Fruit fly (Drosophila melanogaster) ovary, adult (tissue): ENCODE results near the gene CG7551.

ENCODE experiments used
- CG17801 ChIP-seq: fragments of 200-800 bp; optimal IDR thresholded peaks from 2 replicates; lab custom pipeline; 2019; ENCODE audit warnings: missing biosample characterization, mild to moderate bottlenecking, missing genetic modification characterization, moderate library complexity; ENCODE audit not compliant: partially characterized antibody

CG7551 gene

DNA sequence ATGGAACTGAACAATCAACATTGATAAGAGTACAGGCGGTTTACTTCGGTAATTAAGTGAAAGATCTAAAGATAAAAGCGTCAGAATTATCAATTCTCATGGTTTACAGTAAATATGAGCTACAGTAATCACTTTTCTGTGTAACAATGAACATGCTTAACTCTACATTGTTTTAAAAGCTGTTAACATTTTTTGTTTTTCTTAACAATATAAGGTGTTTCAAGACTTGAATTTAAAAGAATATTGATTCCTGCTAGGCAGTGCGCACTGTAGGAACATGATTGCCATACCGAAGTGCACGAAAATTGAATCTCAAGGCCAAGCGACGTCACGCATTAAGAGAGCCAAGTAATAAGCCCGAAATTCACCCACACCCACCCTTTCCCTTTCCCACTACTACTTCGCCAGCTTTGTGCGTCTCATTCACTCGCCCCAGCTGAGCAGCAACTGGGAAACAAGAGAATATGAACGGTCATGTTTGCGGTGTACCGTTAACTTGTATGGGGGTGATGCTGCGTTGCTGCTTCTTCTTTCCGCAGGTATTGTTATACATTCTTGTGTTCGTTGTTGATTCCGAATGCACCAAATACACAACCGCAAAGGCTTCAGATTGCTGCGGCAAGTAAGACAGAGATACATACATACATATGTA, 33.1 kb downstream of the CG7551 start:
- peak; percentile 82 for TF ChIP-seq CG17801 (GFP tag; lab: Kevin White, UChicago)

dm6 chr3L:11491874-11492268, 33.6 kb downstream of the CG7551 start:
- TF ChIP-seq CG17801 (GFP tag; lab: Kevin White, UChicago), result no peak

DNA sequence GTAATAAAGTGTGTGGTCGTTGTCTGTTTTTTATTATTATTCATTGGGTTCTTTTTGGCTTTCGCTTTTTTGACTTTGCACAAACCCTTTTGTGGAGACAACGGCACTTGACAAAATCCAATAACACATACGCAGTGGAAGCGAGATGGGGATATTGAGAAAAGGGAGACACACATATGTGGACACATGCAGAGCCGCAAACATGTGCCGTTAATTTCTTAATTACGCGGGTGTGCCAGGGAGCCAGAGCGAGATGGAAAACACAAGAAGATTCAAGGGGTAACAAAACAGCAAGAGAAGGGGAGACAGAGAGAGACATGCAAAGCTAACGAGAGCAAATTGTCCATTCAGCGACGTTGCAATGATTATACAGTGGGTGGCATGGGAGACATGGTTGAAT, 34.2 kb downstream of the CG7551 start:
- TF ChIP-seq CG17801 (GFP tag; lab: Kevin White, UChicago), result no peak

DNA sequence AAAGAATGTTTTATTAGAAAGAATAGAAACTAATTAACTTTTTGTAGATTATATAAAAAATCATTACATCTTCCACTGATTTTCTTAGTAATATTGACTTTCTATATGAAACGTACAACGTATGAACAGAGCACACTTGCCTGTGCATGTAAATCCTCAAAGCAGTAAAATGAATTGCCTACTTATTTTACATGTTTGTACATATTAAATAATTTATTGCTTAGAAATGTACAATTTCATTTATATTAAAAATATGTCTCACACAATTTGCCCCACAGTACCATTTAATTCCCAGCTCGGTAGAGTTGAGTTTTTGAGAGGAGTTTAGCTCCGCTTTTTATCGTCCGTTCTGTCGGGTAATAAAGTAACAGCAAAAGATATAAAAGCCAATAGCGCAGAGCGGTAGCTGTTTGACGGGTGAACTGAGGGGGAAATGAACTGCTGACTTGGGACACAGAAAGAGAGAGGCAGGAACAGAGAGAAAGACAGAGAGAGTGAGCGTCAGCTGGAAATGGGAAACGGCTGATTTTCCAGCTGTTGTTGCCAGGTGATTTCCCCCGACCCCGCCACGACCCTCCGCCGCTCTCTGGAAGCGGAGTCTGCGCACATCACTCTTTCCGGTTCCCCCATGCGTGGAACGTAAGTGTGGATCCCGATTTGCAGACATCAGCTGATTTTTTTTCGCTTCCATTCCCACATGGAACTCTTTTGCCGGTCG, 35.0 kb downstream of the CG7551 start:
- TF ChIP-seq CG17801 (GFP tag; lab: Kevin White, UChicago), result peak; percentile 34

- TF ChIP-seq CG17801 (GFP tag; lab: Kevin White, UChicago), result no peak
These were observed 50.0 kb downstream of the CG7551 start, which contains the start of gene CG33500 for dm6 chr3L:11508337-11508736. Gene CG33500 (plus strand): TSS chr3L:11508637.
